Fruit fly (Drosophila melanogaster) whole organism, embryonic: ENCODE results near the gene CG13064.

ENCODE experiments used
- Atf3 ChIP-seq: fragments of 200-800 bp; sonication (Bioruptor generic); optimal IDR thresholded peaks from 3 replicates; lab custom pipeline; 2016; ENCODE audit warnings: missing biosample characterization, missing genetic modification characterization
- B-H1 ChIP-seq: fragments of 200-800 bp; sonication (Bioruptor generic); IDR thresholded peaks from 3 replicates; pipeline ENCODE4 v1.3.6; 2022; ENCODE audit warnings: missing biosample characterization, missing genetic modification characterization
- BEAF-32 ChIP-seq: fragments of 200-800 bp; sonication (Bioruptor generic); optimal IDR thresholded peaks from 3 replicates; lab custom pipeline; 2017; ENCODE audit warnings: missing biosample characterization, missing genetic modification characterization, mild to moderate bottlenecking, moderate library complexity, missing genetic modification reagents
- CG10431 ChIP-seq: fragments of 200-800 bp; sonication (Bioruptor generic); optimal IDR thresholded peaks from 3 replicates; lab custom pipeline; 2018; ENCODE audit warnings: missing biosample characterization, mild to moderate bottlenecking, missing genetic modification characterization
- CG11085 ChIP-seq: fragments of 200-800 bp; sonication (Bioruptor generic); IDR thresholded peaks from 2 replicates; pipeline ENCODE4 v1.3.6; 2022; ENCODE audit warnings: missing biosample characterization, missing genetic modification characterization
- CG12659 ChIP-seq: fragments of 200-800 bp; sonication (Bioruptor generic); optimal IDR thresholded peaks from 3 replicates; lab custom pipeline; 2017; ENCODE audit warnings: mild to moderate bottlenecking, missing biosample characterization, missing genetic modification reagents, missing genetic modification characterization
- CG12769 ChIP-seq: fragments of 200-800 bp; sonication (Bioruptor generic); optimal IDR thresholded peaks from 2 replicates; lab custom pipeline; 2019; ENCODE audit warnings: missing biosample characterization, mild to moderate bottlenecking, missing genetic modification characterization, moderate library complexity
- CG14441 ChIP-seq: fragments of 200-800 bp; sonication (Bioruptor generic); IDR thresholded peaks from 2 replicates; pipeline ENCODE4 v1.3.6; 2022; ENCODE audit warnings: missing biosample characterization, missing genetic modification characterization
- CG14667 ChIP-seq: fragments of 200-800 bp; sonication (Bioruptor generic); IDR thresholded peaks from 2 replicates; pipeline ENCODE4 v1.3.6; 2022; ENCODE audit warnings: missing biosample characterization, missing genetic modification characterization
- CG18011 ChIP-seq: fragments of 200-800 bp; sonication (Bioruptor generic); optimal IDR thresholded peaks from 2 replicates; lab custom pipeline; 2017; ENCODE audit warnings: missing biosample characterization, missing genetic modification characterization, mild to moderate bottlenecking, moderate library complexity, missing genotype
- CG18262 ChIP-seq: fragments of 200-800 bp; optimal IDR thresholded peaks from 3 replicates; lab custom pipeline; 2019; ENCODE audit warnings: missing biosample characterization, mild to moderate bottlenecking, missing genetic modification characterization, moderate library complexity
- CG18599 ChIP-seq: fragments of 200-800 bp; sonication (Bioruptor generic); optimal IDR thresholded peaks from 3 replicates; lab custom pipeline; 2017; ENCODE audit warnings: missing biosample characterization, missing genetic modification characterization, mild to moderate bottlenecking, moderate library complexity, missing genetic modification reagents
- CG18619 ChIP-seq: fragments of 200-800 bp; sonication (Bioruptor generic); optimal IDR thresholded peaks from 3 replicates; lab custom pipeline; 2017; ENCODE audit warnings: missing biosample characterization, mild to moderate bottlenecking, missing genetic modification characterization
- CG2116 ChIP-seq: fragments of 200-800 bp; sonication (Bioruptor generic); optimal IDR thresholded peaks from 3 replicates; lab custom pipeline; 2018; ENCODE audit warnings: missing biosample characterization, mild to moderate bottlenecking, missing genetic modification characterization
- CG2129 ChIP-seq: fragments of 200-800 bp; sonication (Bioruptor generic); IDR thresholded peaks from 2 replicates; pipeline ENCODE4 v1.3.6; 2022; ENCODE audit warnings: missing biosample characterization, missing genetic modification characterization; ENCODE audit not compliant: partially characterized antibody
- CG31441 ChIP-seq: fragments of 200-800 bp; sonication (Bioruptor generic); IDR thresholded peaks from 2 replicates; pipeline ENCODE4 v1.3.6; 2022; ENCODE audit warnings: missing biosample characterization, missing genetic modification characterization
- CG3726 ChIP-seq: fragments of 200-800 bp; sonication (Bioruptor generic); IDR thresholded peaks from 3 replicates; pipeline ENCODE4, ENCODE4 v1.3.6; 2022; ENCODE audit warnings: missing biosample characterization, missing genetic modification characterization
- CG4424 ChIP-seq: fragments of 200-800 bp; sonication (Bioruptor generic); optimal IDR thresholded peaks from 3 replicates; lab custom pipeline; 2016; ENCODE audit warnings: missing biosample characterization, missing genetic modification characterization
- CG4820 ChIP-seq: fragments of 200-800 bp; sonication (Bioruptor generic); optimal IDR thresholded peaks from 3 replicates; lab custom pipeline; 2016; ENCODE audit warnings: missing biosample characterization, missing genetic modification characterization
- CG5180 ChIP-seq: fragments of 200-800 bp; sonication (Bioruptor generic); optimal IDR thresholded peaks from 3 replicates; lab custom pipeline; 2017; ENCODE audit warnings: missing biosample characterization, missing genetic modification characterization, mild to moderate bottlenecking, moderate library complexity, missing genetic modification reagents
- CG6765 ChIP-seq: fragments of 200-800 bp; sonication (Bioruptor generic); optimal IDR thresholded peaks from 3 replicates; lab custom pipeline; 2017; ENCODE audit warnings: missing biosample characterization, mild to moderate bottlenecking, missing genetic modification characterization
- Dad ChIP-seq: fragments of 200-800 bp; sonication (Bioruptor generic); optimal IDR thresholded peaks from 3 replicates; lab custom pipeline; 2016; ENCODE audit warnings: missing biosample characterization, missing genetic modification characterization
- Dll ChIP-seq: fragments of 200-800 bp; sonication (Bioruptor generic); IDR thresholded peaks from 4 replicates; pipeline ENCODE4 v1.3.6; 2022; ENCODE audit warnings: missing biosample characterization, missing genetic modification characterization; ENCODE audit not compliant: partially characterized antibody
- Elba2 ChIP-seq: fragments of 200-800 bp; sonication (Bioruptor generic); optimal IDR thresholded peaks from 3 replicates; lab custom pipeline; 2016; ENCODE audit warnings: missing biosample characterization, missing genetic modification characterization
- Hmx ChIP-seq: fragments of 200-800 bp; sonication (Bioruptor generic); optimal IDR thresholded peaks from 2 replicates; lab custom pipeline; 2016; ENCODE audit warnings: missing biosample characterization, missing genetic modification characterization
- Nf-YA ChIP-seq: fragments of 200-800 bp; sonication (Bioruptor generic); IDR thresholded peaks from 2 replicates; pipeline ENCODE4 v1.3.6; 2022; ENCODE audit warnings: missing biosample characterization, missing genetic modification characterization
- NfI ChIP-seq: fragments of 200-800 bp; sonication (Bioruptor generic); optimal IDR thresholded peaks from 3 replicates; lab custom pipeline; 2018; ENCODE audit warnings: missing biosample characterization, mild to moderate bottlenecking, missing genetic modification characterization, moderate library complexity
- TFAM ChIP-seq: fragments of 200-800 bp; sonication (Bioruptor generic); optimal IDR thresholded peaks from 2 replicates; lab custom pipeline; 2017; ENCODE audit warnings: missing biosample characterization, missing genetic modification characterization, inconsistent platforms
- abd-A ChIP-seq: fragments of 200-800 bp; sonication (Bioruptor generic); optimal IDR thresholded peaks from 3 replicates; lab custom pipeline; 2019; ENCODE audit warnings: missing biosample characterization, mild to moderate bottlenecking, missing genetic modification characterization, moderate library complexity
- amos ChIP-seq: fragments of 200-800 bp; sonication (Bioruptor generic); IDR thresholded peaks from 2 replicates; pipeline ENCODE4 v1.3.6; 2022; ENCODE audit warnings: missing biosample characterization, missing genetic modification characterization; ENCODE audit not compliant: partially characterized antibody
- bab2 ChIP-seq: fragments of 200-800 bp; sonication (Bioruptor generic); optimal IDR thresholded peaks from 2 replicates; lab custom pipeline; 2016; ENCODE audit warnings: missing biosample characterization, missing genetic modification characterization
- cad ChIP-seq: fragments of >200 bp; optimal IDR thresholded peaks from 2 replicates; lab custom pipeline; 2017; ENCODE audit warnings: missing biosample characterization, missing genetic modification characterization
- chm ChIP-seq: fragments of 200-800 bp; sonication (Bioruptor generic); IDR thresholded peaks from 2 replicates; pipeline ENCODE4 v1.3.6; 2022; ENCODE audit warnings: missing biosample characterization, missing genetic modification characterization
- dmrt99B ChIP-seq: fragments of 200-800 bp; sonication (Bioruptor generic); optimal IDR thresholded peaks from 2 replicates; lab custom pipeline; 2018; ENCODE audit warnings: missing biosample characterization, mild to moderate bottlenecking, missing genetic modification characterization, moderate library complexity
- fd96Cb ChIP-seq: fragments of 200-800 bp; sonication (Bioruptor generic); optimal IDR thresholded peaks from 2 replicates; lab custom pipeline; 2018; ENCODE audit warnings: missing biosample characterization, mild to moderate bottlenecking, missing genetic modification characterization, moderate library complexity
- gcm ChIP-seq: fragments of 200-800 bp; sonication (Bioruptor generic); optimal IDR thresholded peaks from 2 replicates; lab custom pipeline; 2019; ENCODE audit warnings: missing biosample characterization, mild to moderate bottlenecking, missing genetic modification characterization, moderate library complexity
- gsb-n ChIP-seq: fragments of 200-800 bp; sonication (Bioruptor generic); optimal IDR thresholded peaks from 3 replicates; lab custom pipeline; 2018; ENCODE audit warnings: missing biosample characterization, mild to moderate bottlenecking, missing genetic modification characterization
- hth ChIP-seq: fragments of >200 bp; optimal IDR thresholded peaks from 2 replicates; lab custom pipeline; 2017; ENCODE audit warnings: inconsistent platforms
- ind ChIP-seq: fragments of 200-800 bp; sonication (Bioruptor generic); optimal IDR thresholded peaks from 3 replicates; lab custom pipeline; 2016; ENCODE audit warnings: missing biosample characterization, missing genetic modification characterization
- lilli ChIP-seq: fragments of 200-800 bp; sonication (Bioruptor generic); optimal IDR thresholded peaks from 3 replicates; lab custom pipeline; 2016; ENCODE audit warnings: missing biosample characterization, missing genetic modification characterization
- nau ChIP-seq: fragments of 200-800 bp; sonication (Bioruptor generic); optimal IDR thresholded peaks from 3 replicates; lab custom pipeline; 2017; ENCODE audit warnings: missing biosample characterization, mild to moderate bottlenecking, missing genetic modification characterization, missing genetic modification reagents
- ro ChIP-seq: fragments of 200-800 bp; sonication (Bioruptor generic); IDR thresholded peaks from 2 replicates; pipeline ENCODE4 v1.3.6; 2022; ENCODE audit warnings: missing biosample characterization, missing genetic modification characterization
- row ChIP-seq: fragments of 200-800 bp; sonication (Bioruptor generic); IDR thresholded peaks from 3 replicates; pipeline ENCODE4 v1.3.6; 2022; ENCODE audit warnings: missing biosample characterization, missing genetic modification characterization
- slou ChIP-seq: fragments of 200-800 bp; sonication (Bioruptor generic); optimal IDR thresholded peaks from 3 replicates; lab custom pipeline; 2016; ENCODE audit warnings: missing biosample characterization, missing genetic modification characterization
- sna ChIP-seq: fragments of 200-800 bp; sonication (Bioruptor generic); IDR thresholded peaks from 2 replicates; pipeline ENCODE4 v1.3.6; 2022; ENCODE audit warnings: missing biosample characterization, missing genetic modification characterization; ENCODE audit not compliant: partially characterized antibody
- sr ChIP-seq: fragments of 200-800 bp; sonication (Bioruptor generic); IDR thresholded peaks from 3 replicates; pipeline ENCODE4 v1.3.6; 2022; ENCODE audit warnings: missing biosample characterization, missing genetic modification characterization
- sug ChIP-seq: fragments of 200-800 bp; optimal IDR thresholded peaks from 2 replicates; lab custom pipeline; 2019; ENCODE audit warnings: missing biosample characterization, mild to moderate bottlenecking, missing genetic modification characterization, moderate library complexity
- tx ChIP-seq: fragments of 200-800 bp; sonication (Bioruptor generic); optimal IDR thresholded peaks from 2 replicates; lab custom pipeline; 2016; ENCODE audit warnings: missing biosample characterization, missing genetic modification characterization
- yki ChIP-seq: fragments of >200 bp; optimal IDR thresholded peaks from 3 replicates; lab custom pipeline; 2018
- zen2 ChIP-seq: fragments of 200-800 bp; sonication (Bioruptor generic); IDR thresholded peaks from 3 replicates; pipeline ENCODE4 v1.3.6; 2022; ENCODE audit warnings: missing biosample characterization, missing genetic modification characterization; ENCODE audit not compliant: partially characterized antibody

CG13064 gene

dm6 chr3L:16328207-16328891, 48.1 kb downstream of the CG13064 start, which contains the start of gene CG13058 (continued):
- no peak; the same call in 1 of the 2 replicates for TF ChIP-seq chm (GFP tag; lab: Robert Waterston, UW)
- no peak for TF ChIP-seq yki (lab: Kevin White, UChicago)
- TF ChIP-seq row (GFP tag; lab: Robert Waterston, UW) = peak; percentile 83
- TF ChIP-seq dmrt99B (tag; lab: Kevin White, UChicago) = peak; percentile 77
- no peak for TF ChIP-seq ro (GFP tag; lab: Robert Waterston, UW)
- no peak for TF ChIP-seq gsb-n
- no peak for TF ChIP-seq BEAF-32 (GFP tag; lab: Kevin White, UChicago)
- TF ChIP-seq ind (GFP tag; lab: Kevin White, UChicago) = peak; percentile 50
- no peak for TF ChIP-seq CG3726
- TF ChIP-seq B-H1 (GFP tag; lab: Robert Waterston, UW) = no peak
- peak; percentile 57 for TF ChIP-seq CG4820
- no peak for TF ChIP-seq zen2 (GFP tag; lab: Robert Waterston, UW)
- no peak for TF ChIP-seq Dad (GFP tag; lab: Kevin White, UChicago)
- TF ChIP-seq CG18262 (tag; lab: Kevin White, UChicago) = no peak
- no peak for TF ChIP-seq Elba2 (GFP tag; lab: Kevin White, UChicago)
- no peak for TF ChIP-seq CG6765 (GFP tag; lab: Kevin White, UChicago)
- TF ChIP-seq CG2116 (GFP tag; lab: Kevin White, UChicago) = no peak
- peak; percentile 61 for TF ChIP-seq CG18619 (GFP tag; lab: Kevin White, UChicago)
- no peak for TF ChIP-seq cad (GFP tag; lab: Kevin White, UChicago)
- TF ChIP-seq hth (lab: Kevin White, UChicago) = no peak
- no peak for TF ChIP-seq bab2 (GFP tag; lab: Kevin White, UChicago)
- TF ChIP-seq CG31441 (GFP tag; lab: Robert Waterston, UW) = 0 out of 2 replicates have a peak, but pooled peaks have one; percentile 42
- peak; percentile 72 for TF ChIP-seq tx (GFP tag; lab: Kevin White, UChicago)
- TF ChIP-seq CG2129 (GFP tag; lab: Robert Waterston, UW) = no peak
- no peak for TF ChIP-seq CG18011
- TF ChIP-seq gcm (GFP tag; lab: Kevin White, UChicago) = no peak
- no peak for TF ChIP-seq Dll (GFP tag; lab: Robert Waterston, UW)
- TF ChIP-seq lilli = peak; percentile 68
- TF ChIP-seq TFAM (GFP tag; lab: Kevin White, UChicago) = no peak
- TF ChIP-seq CG12659 (GFP tag; lab: Kevin White, UChicago) = peak; percentile 70
- TF ChIP-seq NfI (GFP tag; lab: Kevin White, UChicago) = peak; percentile 67
- TF ChIP-seq CG14667 = 0 out of 2 replicates have a peak, but pooled peaks have one; percentile 22
- peak; percentile 56 for TF ChIP-seq nau (GFP tag; lab: Kevin White, UChicago)
- peak; percentile 60 for TF ChIP-seq fd96Cb (tag; lab: Kevin White, UChicago)
- TF ChIP-seq Nf-YA (GFP tag; lab: Robert Waterston, UW) = peak; percentile 54
- peak; percentile 84 for TF ChIP-seq CG12769 (tag; lab: Kevin White, UChicago)
- no peak for TF ChIP-seq sna
- TF ChIP-seq CG11085 = no peak
- no peak for TF ChIP-seq sr
- 0 out of 2 replicates have a peak, but pooled peaks have one; percentile 41 for TF ChIP-seq CG14441
- no peak for TF ChIP-seq CG10431 (GFP tag; lab: Kevin White, UChicago)
- TF ChIP-seq abd-A (tag; lab: Kevin White, UChicago) = no peak
- TF ChIP-seq sug (tag; lab: Kevin White, UChicago) = no peak
- no peak for TF ChIP-seq slou
- TF ChIP-seq Atf3 = peak; percentile 44
- no peak for TF ChIP-seq Hmx
- TF ChIP-seq CG4424 = peak; percentile 22
- no peak for TF ChIP-seq amos
- peak; percentile 78 for TF ChIP-seq CG18599 (GFP tag; lab: Kevin White, UChicago)
- TF ChIP-seq CG5180 (GFP tag; lab: Kevin White, UChicago) = peak; percentile 57
